Fruit fly (Drosophila melanogaster) whole organism, adult: Measurements from ENCODE around the gene Top1.

Source experiments
- CG11617 ChIP-seq: fragments of 200-800 bp; sonication (Bioruptor generic); optimal IDR thresholded peaks from 2 replicates; lab custom pipeline; 2017; ENCODE audit warnings: mild to moderate bottlenecking, missing biosample characterization, missing genetic modification reagents, missing genetic modification characterization
- CG12768 ChIP-seq: fragments of 200-800 bp; sonication (Bioruptor generic); optimal IDR thresholded peaks from 2 replicates; lab custom pipeline; 2017; ENCODE audit warnings: missing biosample characterization, missing genetic modification characterization, mild to moderate bottlenecking, moderate library complexity, missing genetic modification reagents
- CG14711 ChIP-seq: fragments of 200-800 bp; sonication (Bioruptor generic); optimal IDR thresholded peaks from 2 replicates; lab custom pipeline; 2018; ENCODE audit warnings: missing biosample characterization, mild to moderate bottlenecking, missing genetic modification characterization, moderate library complexity
- CG1620 ChIP-seq: fragments of 200-800 bp; sonication (Bioruptor generic); optimal IDR thresholded peaks from 2 replicates; lab custom pipeline; 2016; ENCODE audit warnings: missing biosample characterization, missing genetic modification characterization
- CG33017 ChIP-seq: fragments of 200-800 bp; sonication (Bioruptor generic); optimal IDR thresholded peaks from 2 replicates; lab custom pipeline; 2018; ENCODE audit warnings: missing biosample characterization, mild to moderate bottlenecking, missing genetic modification characterization, moderate library complexity
- CG5204 ChIP-seq: fragments of 200-800 bp; sonication (Bioruptor generic); optimal IDR thresholded peaks from 2 replicates; lab custom pipeline; 2016; ENCODE audit warnings: missing biosample characterization, missing genetic modification characterization
- CG7045 ChIP-seq: fragments of 200-800 bp; sonication (Bioruptor generic); optimal IDR thresholded peaks from 2 replicates; lab custom pipeline; 2017; ENCODE audit warnings: missing biosample characterization, mild to moderate bottlenecking, missing genetic modification characterization
- CG7101 ChIP-seq: fragments of 200-800 bp; sonication (Bioruptor generic); optimal IDR thresholded peaks from 2 replicates; lab custom pipeline; 2018; ENCODE audit warnings: missing biosample characterization, mild to moderate bottlenecking, missing genetic modification characterization, moderate library complexity
- Clk ChIP-seq: fragments of 200-800 bp; sonication (Bioruptor generic); optimal IDR thresholded peaks from 2 replicates; lab custom pipeline; 2017; ENCODE audit warnings: missing biosample characterization, missing genetic modification characterization
- Crg-1 ChIP-seq: fragments of 200-800 bp; sonication (Bioruptor generic); optimal IDR thresholded peaks from 2 replicates; lab custom pipeline; 2016; ENCODE audit warnings: missing biosample characterization, missing genetic modification characterization
- Hr96 ChIP-seq: fragments of 200-800 bp; sonication (Bioruptor generic); optimal IDR thresholded peaks from 2 replicates; lab custom pipeline; 2016; ENCODE audit warnings: missing biosample characterization, missing genetic modification characterization
- Mnt ChIP-seq: fragments of 200-800 bp; sonication (Bioruptor generic); optimal IDR thresholded peaks from 2 replicates; lab custom pipeline; 2016; ENCODE audit warnings: missing biosample characterization, mild to moderate bottlenecking, missing genetic modification characterization
- bab1 ChIP-seq: fragments of 200-800 bp; sonication (Bioruptor generic); optimal IDR thresholded peaks from 3 replicates; lab custom pipeline; 2019; ENCODE audit warnings: missing biosample characterization, mild to moderate bottlenecking, missing genetic modification characterization, moderate library complexity
- cic ChIP-seq: fragments of 200-800 bp; sonication (Bioruptor generic); optimal IDR thresholded peaks from 2 replicates; lab custom pipeline; 2017; ENCODE audit warnings: missing biosample characterization, mild to moderate bottlenecking, missing genetic modification characterization, moderate library complexity
- cnc ChIP-seq, 2 experiments: fragments of >200 bp; optimal IDR thresholded peaks; 2 replicates each; lab custom pipeline; 2017
- kay ChIP-seq: fragments of 200-800 bp; sonication (Bioruptor generic); peaks from one replicate; lab custom pipeline; 2016; ENCODE audit warnings: missing biosample characterization, missing genetic modification characterization, borderline replicate concordance
- ovo ChIP-seq: fragments of 200-800 bp; sonication (Bioruptor generic); optimal IDR thresholded peaks from 2 replicates; lab custom pipeline; 2016; ENCODE audit warnings: missing biosample characterization, missing genetic modification characterization
- pad ChIP-seq: fragments of 200-800 bp; sonication (Bioruptor generic); optimal IDR thresholded peaks from 3 replicates; lab custom pipeline; 2017; ENCODE audit warnings: missing biosample characterization, missing genetic modification characterization, mild to moderate bottlenecking, moderate library complexity, missing genetic modification reagents
- tj ChIP-seq: fragments of 200-800 bp; sonication (Bioruptor generic); optimal IDR thresholded peaks from 3 replicates; lab custom pipeline; 2017; ENCODE audit warnings: missing biosample characterization, mild to moderate bottlenecking, missing genetic modification characterization, moderate library complexity
- toe ChIP-seq: fragments of 200-800 bp; sonication (Bioruptor generic); optimal IDR thresholded peaks from 2 replicates; lab custom pipeline; 2016; ENCODE audit warnings: missing biosample characterization, missing genetic modification characterization

Top1 gene

dm6 chrX:15313829-15314324, 5.4 kb upstream of the Top1 start:
- TF ChIP-seq tj (GFP tag; lab: Kevin White, UChicago) = peak; percentile 78
- TF ChIP-seq Hr96 (GFP tag; lab: Kevin White, UChicago) = peak; percentile 19
- peak; percentile 72 for TF ChIP-seq CG7045 (GFP tag; lab: Kevin White, UChicago)
- peak; percentile 31 for TF ChIP-seq toe
- TF ChIP-seq ovo (GFP tag; lab: Kevin White, UChicago) = peak; percentile 60
- TF ChIP-seq CG12768 (GFP tag; lab: Kevin White, UChicago) = peak; percentile 75
- peak; percentile 83 for TF ChIP-seq CG14711 (tag; lab: Kevin White, UChicago)
- peak; percentile 70 for TF ChIP-seq Clk (GFP tag; lab: Kevin White, UChicago)
- TF ChIP-seq CG7101 = peak; percentile 90
- peak; percentile 55 for TF ChIP-seq Mnt
- TF ChIP-seq CG5204 (GFP tag; lab: Kevin White, UChicago) = peak; percentile 43
- TF ChIP-seq bab1 = peak; percentile 56
- TF ChIP-seq kay (GFP tag; lab: Kevin White, UChicago) = no peak
- TF ChIP-seq CG33017 = peak; percentile 69
- no peak for TF ChIP-seq cnc (optimal IDR thresholded peaks at IDR 0.05; lab: Kevin White, UChicago)
- peak; percentile 76 for TF ChIP-seq cic (GFP tag; lab: Kevin White, UChicago)
- TF ChIP-seq CG1620 (GFP tag; lab: Kevin White, UChicago) = peak; percentile 46
- TF ChIP-seq pad (GFP tag; lab: Kevin White, UChicago) = peak; percentile 76
- TF ChIP-seq CG11617 (GFP tag; lab: Kevin White, UChicago) = peak; percentile 90
- no peak for TF ChIP-seq Crg-1 (GFP tag; lab: Kevin White, UChicago)

DNA sequence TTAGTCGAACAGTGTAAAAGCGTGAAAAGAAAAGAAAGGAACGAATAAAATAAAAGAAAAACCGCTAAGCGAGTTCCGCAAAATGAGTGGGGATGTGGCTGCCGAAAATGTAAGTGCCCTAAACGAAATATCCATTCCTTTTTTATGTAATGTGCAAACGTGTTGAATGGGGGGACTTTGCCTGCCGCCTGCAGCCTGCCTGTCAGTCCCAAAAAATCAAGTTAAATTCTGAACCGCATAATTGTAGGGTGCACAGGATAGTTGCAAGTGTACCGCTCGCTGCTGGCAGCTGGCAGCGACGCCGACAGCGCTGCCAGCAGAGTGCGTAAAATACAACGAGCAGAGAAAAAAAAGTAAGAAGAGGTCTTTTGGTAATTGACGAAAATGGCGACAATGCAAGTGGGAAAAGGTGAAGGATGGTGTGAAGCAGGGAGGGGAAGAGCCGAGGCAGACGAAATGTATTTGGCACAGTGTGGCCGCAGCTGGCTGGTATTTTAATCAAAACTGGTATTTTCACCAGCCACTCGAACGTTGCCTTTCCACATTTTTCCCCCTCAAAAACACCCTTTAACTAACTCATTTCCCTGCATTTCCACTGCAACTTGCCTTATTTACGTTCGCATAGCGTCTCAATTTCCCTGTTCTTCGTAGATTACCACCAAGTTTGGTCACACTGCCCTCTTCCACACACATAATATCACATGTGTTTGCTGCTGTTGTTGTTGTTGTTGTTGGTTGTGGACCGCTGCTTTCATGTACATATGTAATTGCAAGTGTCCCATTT, 612 bp downstream of the Top1 start:
- no peak for TF ChIP-seq CG5204 (GFP tag; lab: Kevin White, UChicago)
- TF ChIP-seq bab1 = peak; percentile 40
- TF ChIP-seq ovo (GFP tag; lab: Kevin White, UChicago) = no peak
- no peak for TF ChIP-seq CG11617 (GFP tag; lab: Kevin White, UChicago)
- TF ChIP-seq Clk (GFP tag; lab: Kevin White, UChicago) = no peak
- TF ChIP-seq Hr96 (GFP tag; lab: Kevin White, UChicago) = no peak
- no peak for TF ChIP-seq CG7045 (GFP tag; lab: Kevin White, UChicago)
- no peak for TF ChIP-seq CG12768 (GFP tag; lab: Kevin White, UChicago)
- peak; percentile 54 for TF ChIP-seq tj (GFP tag; lab: Kevin White, UChicago)
- peak; percentile 13 for TF ChIP-seq Crg-1 (GFP tag; lab: Kevin White, UChicago)
- TF ChIP-seq Mnt = peak; percentile 84
- no peak for TF ChIP-seq cnc (optimal IDR thresholded peaks at IDR 0.05; lab: Kevin White, UChicago)
- no peak for TF ChIP-seq CG14711 (tag; lab: Kevin White, UChicago)
- TF ChIP-seq toe = no peak
- TF ChIP-seq cic (GFP tag; lab: Kevin White, UChicago) = peak; percentile 38
- TF ChIP-seq kay (GFP tag; lab: Kevin White, UChicago) = no peak
- peak; percentile 63 for TF ChIP-seq pad (GFP tag; lab: Kevin White, UChicago)
- TF ChIP-seq CG33017 = no peak
- TF ChIP-seq CG1620 (GFP tag; lab: Kevin White, UChicago) = peak; percentile 5
- TF ChIP-seq CG7101 = peak; percentile 31

dm6 chrX:15320522-15320921, 1.2 kb downstream of the Top1 start:
- TF ChIP-seq tj (GFP tag; lab: Kevin White, UChicago) (peak; percentile 16), CG11617 (GFP tag; lab: Kevin White, UChicago) (peak; percentile 46), toe (no peak), pad (GFP tag; lab: Kevin White, UChicago) (no peak), CG5204 (GFP tag; lab: Kevin White, UChicago) (peak; percentile 19), CG12768 (GFP tag; lab: Kevin White, UChicago) (peak; percentile 38)

DNA sequence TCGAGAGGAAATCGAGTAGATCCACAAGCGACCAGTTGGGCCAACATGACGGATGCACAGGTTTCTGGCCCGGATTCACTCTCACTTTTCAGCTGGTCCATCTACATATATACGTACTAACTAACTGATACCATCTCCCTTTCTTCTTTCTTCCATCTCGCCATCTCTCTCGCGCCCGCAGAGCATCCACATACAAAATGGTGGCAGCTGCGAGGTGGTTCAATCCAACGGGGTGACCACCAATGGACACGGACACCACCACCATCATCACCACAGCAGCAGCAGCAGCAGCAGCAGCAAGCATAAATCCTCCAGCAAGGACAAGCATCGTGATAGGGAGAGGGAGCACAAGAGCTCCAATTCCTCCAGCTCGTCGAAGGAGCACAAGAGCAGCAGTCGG, 1.7 kb downstream of the Top1 start:
- TF ChIP-seq toe = no peak
- no peak for TF ChIP-seq CG5204 (GFP tag; lab: Kevin White, UChicago)
- no peak for TF ChIP-seq bab1
- TF ChIP-seq Hr96 (GFP tag; lab: Kevin White, UChicago) = no peak
- no peak for TF ChIP-seq Clk (GFP tag; lab: Kevin White, UChicago)
- no peak for TF ChIP-seq CG12768 (GFP tag; lab: Kevin White, UChicago)
- TF ChIP-seq CG7101 = no peak
- no peak for TF ChIP-seq pad (GFP tag; lab: Kevin White, UChicago)
- TF ChIP-seq CG1620 (GFP tag; lab: Kevin White, UChicago) = no peak
- TF ChIP-seq CG7045 (GFP tag; lab: Kevin White, UChicago) = no peak
- TF ChIP-seq ovo (GFP tag; lab: Kevin White, UChicago) = no peak
- TF ChIP-seq cnc (optimal IDR thresholded peaks at IDR 0.05; lab: Kevin White, UChicago) = no peak
- no peak for TF ChIP-seq Mnt
- TF ChIP-seq tj (GFP tag; lab: Kevin White, UChicago) = no peak
- TF ChIP-seq cic (GFP tag; lab: Kevin White, UChicago) = no peak
- no peak for TF ChIP-seq Crg-1 (GFP tag; lab: Kevin White, UChicago)
- no peak for TF ChIP-seq CG11617 (GFP tag; lab: Kevin White, UChicago)

DNA sequence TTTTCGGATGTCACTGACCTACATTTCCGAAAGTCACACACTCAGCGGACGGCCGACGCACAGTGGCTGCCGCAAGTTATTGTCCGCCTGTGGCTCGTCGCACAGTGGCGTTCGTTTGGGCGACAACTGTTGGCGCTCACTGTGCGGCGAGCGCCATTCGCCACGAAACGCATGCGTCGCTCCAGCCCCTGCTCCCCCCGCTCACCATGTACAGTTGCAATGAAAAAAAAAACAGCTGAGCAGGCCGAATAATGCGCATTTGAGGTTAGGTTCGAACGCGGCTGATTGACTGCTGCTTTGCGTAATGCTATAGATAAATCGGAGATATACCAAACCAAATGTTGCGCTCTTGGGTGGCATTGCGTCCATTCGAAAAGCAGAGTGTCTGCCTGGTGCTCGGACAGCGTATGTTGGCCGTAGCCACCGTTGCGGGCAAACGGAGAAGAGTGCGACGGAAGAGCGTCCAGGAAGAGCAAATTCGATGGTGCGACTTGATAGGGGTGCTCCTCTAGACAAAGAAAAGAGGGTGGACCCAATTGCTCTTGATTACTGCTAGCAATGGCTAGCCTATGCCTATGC, 4.1 kb downstream of the Top1 start:
- TF ChIP-seq Crg-1 (GFP tag; lab: Kevin White, UChicago) (peak; percentile 61), CG5204 (GFP tag; lab: Kevin White, UChicago) (no peak), cic (GFP tag; lab: Kevin White, UChicago) (peak; percentile 72), kay (GFP tag; lab: Kevin White, UChicago) (no peak), tj (GFP tag; lab: Kevin White, UChicago) (peak; percentile 100), Clk (GFP tag; lab: Kevin White, UChicago) (peak; percentile 26), CG7101 (peak; percentile 75), Hr96 (GFP tag; lab: Kevin White, UChicago) (no peak), CG33017 (peak; percentile 9), cnc (optimal IDR thresholded peaks at IDR 0.05; lab: Kevin White, UChicago) (no peak), toe (no peak), CG12768 (GFP tag; lab: Kevin White, UChicago) (peak; percentile 67), CG14711 (tag; lab: Kevin White, UChicago) (peak; percentile 24), ovo (GFP tag; lab: Kevin White, UChicago) (peak; percentile 98), bab1 (peak; percentile 67), pad (GFP tag; lab: Kevin White, UChicago) (peak; percentile 89), CG11617 (GFP tag; lab: Kevin White, UChicago) (peak; percentile 69), CG7045 (GFP tag; lab: Kevin White, UChicago) (peak; percentile 70), CG1620 (GFP tag; lab: Kevin White, UChicago) (peak; percentile 76), Mnt (peak; percentile 91)
